Fruit fly (Drosophila melanogaster) whole organism, wandering third instar larva: Measurements from ENCODE around the gene SNCF.

Experiments used
- Abd-B ChIP-seq: fragments of >200 bp; optimal IDR thresholded peaks from 2 replicates; lab custom pipeline; 2017; ENCODE audit warnings: missing biosample characterization, missing genetic modification characterization
- CG32264 ChIP-seq: fragments of 200-800 bp; sonication (Bioruptor generic); optimal IDR thresholded peaks from 2 replicates; lab custom pipeline; 2016; ENCODE audit warnings: missing biosample characterization, missing genetic modification characterization
- CrebA ChIP-seq: fragments of 200-800 bp; sonication (Bioruptor generic); optimal IDR thresholded peaks from 2 replicates; lab custom pipeline; 2016; ENCODE audit warnings: missing biosample characterization, mild to moderate bottlenecking, missing genetic modification characterization, borderline replicate concordance
- Dfd ChIP-seq: fragments of >200 bp; optimal IDR thresholded peaks from 2 replicates; lab custom pipeline; 2017; ENCODE audit warnings: missing biosample characterization, missing genetic modification characterization
- Dif ChIP-seq: fragments of 200-275, 200-300 bp; sonication (Bioruptor generic); optimal IDR thresholded peaks from 2 replicates; lab custom pipeline; 2018; ENCODE audit warnings: missing biosample characterization, missing genetic modification characterization; ENCODE audit not compliant: partially characterized antibody
- HLH106 ChIP-seq: fragments of 200-800 bp; optimal IDR thresholded peaks from 3 replicates; lab custom pipeline; 2019; ENCODE audit warnings: missing biosample characterization, mild to moderate bottlenecking, missing genetic modification characterization, moderate library complexity
- Hnf4 ChIP-seq: fragments of 200-800 bp; sonication (Bioruptor generic); optimal IDR thresholded peaks from 2 replicates; lab custom pipeline; 2016; ENCODE audit warnings: missing biosample characterization, mild to moderate bottlenecking, missing genetic modification characterization
- Hr78 ChIP-seq: fragments of >200 bp; optimal IDR thresholded peaks from 2 replicates; lab custom pipeline; 2017; ENCODE audit warnings: missing biosample characterization, missing genetic modification characterization
- Hr83 ChIP-seq: fragments of 200-300 bp; sonication (Bioruptor generic); optimal IDR thresholded peaks from 2 replicates; lab custom pipeline; 2016; ENCODE audit warnings: missing biosample characterization, mild to moderate bottlenecking, missing genetic modification characterization, moderate library complexity; ENCODE audit not compliant: poor library complexity, severe bottlenecking
- Jra ChIP-seq: sonication (Bioruptor generic); optimal IDR thresholded peaks from 2 replicates; lab custom pipeline; 2016; ENCODE audit warnings: missing biosample characterization, missing genetic modification characterization
- Mio ChIP-seq: sonication (Bioruptor generic); optimal IDR thresholded peaks from 2 replicates; lab custom pipeline; 2016; ENCODE audit warnings: missing biosample characterization, missing genetic modification characterization
- N ChIP-seq: fragments of >200 bp; optimal IDR thresholded peaks from 2 replicates; lab custom pipeline; 2018; ENCODE audit warnings: missing biosample characterization, missing external identifiers, missing genetic modification characterization
- Rel ChIP-seq, 2 experiments: fragments of 200-800 bp; sonication (Bioruptor generic) in 1 of 2; optimal IDR thresholded peaks; 2 replicates in 1 of 2; 3 replicates in 1 of 2; lab custom pipeline; 2016 to 2019; ENCODE audit warnings: mild to moderate bottlenecking in 2 of 2, missing biosample characterization in 2 of 2, missing genetic modification characterization in 2 of 2, moderate library complexity in 1 of 2
- Sp1 ChIP-seq: fragments of 200-800 bp; sonication (Bioruptor generic); optimal IDR thresholded peaks from 3 replicates; lab custom pipeline; 2019; ENCODE audit warnings: missing biosample characterization, mild to moderate bottlenecking, missing genetic modification characterization, moderate library complexity
- Vsx2 ChIP-seq: fragments of 200-300, 225-300 bp; sonication (Bioruptor generic); optimal IDR thresholded peaks from 2 replicates; lab custom pipeline; 2018; ENCODE audit warnings: missing biosample characterization, missing genetic modification characterization; ENCODE audit not compliant: partially characterized antibody
- brk ChIP-seq: fragments of 200-800 bp; sonication (Bioruptor generic); optimal IDR thresholded peaks from 2 replicates; lab custom pipeline; 2016; ENCODE audit warnings: missing biosample characterization, mild to moderate bottlenecking, missing genetic modification characterization
- dl ChIP-seq, 2 experiments: fragments of 175-275, 200-275 bp in 1 of 2; fragments of 200-275 bp in 1 of 2; sonication (Bioruptor generic); optimal IDR thresholded peaks; lab custom pipeline; 2018; ENCODE audit warnings: mild to moderate bottlenecking in 2 of 2, missing biosample characterization in 2 of 2, missing genetic modification characterization in 2 of 2, moderate library complexity in 2 of 2; ENCODE audit not compliant: partially characterized antibody in 2 of 2, insufficient read depth in 1 of 2
- dmrt93B ChIP-seq: fragments of 200-800 bp; sonication (Bioruptor generic); optimal IDR thresholded peaks from 2 replicates; lab custom pipeline; 2018; ENCODE audit warnings: missing biosample characterization, mild to moderate bottlenecking, missing genetic modification characterization
- dsf ChIP-seq: sonication (Bioruptor generic); optimal IDR thresholded peaks from 2 replicates; lab custom pipeline; 2016; ENCODE audit warnings: missing biosample characterization, missing genetic modification characterization, borderline replicate concordance
- ey ChIP-seq: fragments of 200-800 bp; sonication (Bioruptor generic); optimal IDR thresholded peaks from 2 replicates; lab custom pipeline; 2016; ENCODE audit warnings: missing biosample characterization, missing genetic modification characterization
- foxo ChIP-seq, 2 experiments: fragments of 200-800 bp; sonication (Bioruptor generic); optimal IDR thresholded peaks; 2 replicates in 1 of 2; 3 replicates in 1 of 2; lab custom pipeline; 2016 to 2017; ENCODE audit warnings: missing biosample characterization in 2 of 2, missing genetic modification characterization in 2 of 2
- h ChIP-seq: fragments of 200-800 bp; sonication (Bioruptor generic); optimal IDR thresholded peaks from 3 replicates; lab custom pipeline; 2016; ENCODE audit warnings: missing biosample characterization, mild to moderate bottlenecking, missing genetic modification characterization
- jim ChIP-seq: fragments of 175-275, 200-325 bp; sonication (Bioruptor generic); optimal IDR thresholded peaks from 2 replicates; lab custom pipeline; 2016; ENCODE audit warnings: missing biosample characterization, mild to moderate bottlenecking, missing genetic modification characterization
- lola ChIP-seq: fragments of >200 bp; optimal IDR thresholded peaks from 2 replicates; lab custom pipeline; 2017; ENCODE audit warnings: missing biosample characterization, missing genetic modification characterization
- pan ChIP-seq: fragments of >200 bp; optimal IDR thresholded peaks from 2 replicates; lab custom pipeline; 2017
- psq ChIP-seq: fragments of 200-800 bp; sonication (Bioruptor generic); optimal IDR thresholded peaks from 3 replicates; lab custom pipeline; 2017; ENCODE audit warnings: missing biosample characterization, mild to moderate bottlenecking, missing genetic modification characterization, moderate library complexity
- rgr ChIP-seq: fragments of 200-800 bp; sonication (Bioruptor generic); optimal IDR thresholded peaks from 3 replicates; lab custom pipeline; 2016; ENCODE audit warnings: missing biosample characterization, mild to moderate bottlenecking, missing genetic modification characterization
- sage ChIP-seq: fragments of 200-800 bp; sonication (Bioruptor generic); optimal IDR thresholded peaks from 2 replicates; lab custom pipeline; 2016; ENCODE audit warnings: missing biosample characterization, mild to moderate bottlenecking, missing genetic modification characterization
- sv ChIP-seq: fragments of 200-800 bp; sonication (Bioruptor generic); optimal IDR thresholded peaks from 3 replicates; lab custom pipeline; 2016; ENCODE audit warnings: missing biosample characterization, missing genetic modification characterization
- usp ChIP-seq: fragments of >200 bp; optimal IDR thresholded peaks from 2 replicates; lab custom pipeline; 2017; ENCODE audit warnings: missing biosample characterization, missing genetic modification characterization
- woc ChIP-seq: sonication (Bioruptor generic); optimal IDR thresholded peaks from 2 replicates; lab custom pipeline; 2016; ENCODE audit warnings: missing biosample characterization, mild to moderate bottlenecking, missing genetic modification characterization

SNCF gene

dm6 chr3L:13412886-13413224, 34.5 kb downstream of the SNCF start:
- TF ChIP-seq CG32264 (GFP tag; lab: Kevin White, UChicago): no peak
- no peak for TF ChIP-seq psq (GFP tag; lab: Kevin White, UChicago)
- no peak for TF ChIP-seq Sp1 (GFP tag; lab: Kevin White, UChicago)
- no peak for TF ChIP-seq CrebA
- no peak for TF ChIP-seq rgr (GFP tag; lab: Kevin White, UChicago)
- no peak for TF ChIP-seq Mio (GFP tag; lab: Kevin White, UChicago)
- TF ChIP-seq Rel (GFP tag; optimal IDR thresholded peaks at IDR 0.05; lab: Kevin White, UChicago): no peak
- TF ChIP-seq Rel (tag; optimal IDR thresholded peaks at IDR 0.05; lab: Kevin White, UChicago): no peak
- TF ChIP-seq Dfd: no peak
- no peak for TF ChIP-seq Jra (GFP tag; lab: Kevin White, UChicago)
- no peak for TF ChIP-seq jim (GFP tag; lab: Kevin White, UChicago)
- no peak for TF ChIP-seq N (GFP tag; lab: Kevin White, UChicago)
- TF ChIP-seq brk: no peak
- TF ChIP-seq Abd-B (GFP tag; lab: Kevin White, UChicago): no peak

- TF ChIP-seq dmrt93B (GFP tag; lab: Kevin White, UChicago): no peak
- TF ChIP-seq CG32264 (GFP tag; lab: Kevin White, UChicago): no peak
- no peak for TF ChIP-seq usp (GFP tag; lab: Kevin White, UChicago)
- no peak for TF ChIP-seq Dfd
- TF ChIP-seq foxo (GFP tag; optimal IDR thresholded peaks at IDR 0.05; lab: Kevin White, UChicago): no peak
- TF ChIP-seq jim (GFP tag; lab: Kevin White, UChicago): no peak
- no peak for TF ChIP-seq lola (GFP tag; lab: Kevin White, UChicago)
- TF ChIP-seq woc: no peak
- TF ChIP-seq dl (GFP tag; optimal IDR thresholded peaks at IDR 0.05; lab: Kevin White, UChicago; ENCODE audit: insufficient read depth in 1 of 2, partially characterized antibody in 2 of 2): no peak
- TF ChIP-seq HLH106 (tag; lab: Kevin White, UChicago): no peak
- TF ChIP-seq rgr (GFP tag; lab: Kevin White, UChicago): no peak
- TF ChIP-seq pan: no peak
- TF ChIP-seq Dif: no peak
- TF ChIP-seq sv (GFP tag; lab: Kevin White, UChicago): no peak
- TF ChIP-seq dsf (GFP tag; lab: Kevin White, UChicago): no peak
These were observed 41.8 kb downstream of the SNCF start for dm6 chr3L:13420212-13420611.

dm6 chr3L:13422286-13422787, 44.0 kb downstream of the SNCF start, which contains the start of gene CG32121:
Gene CG32121 (minus strand): TSS chr3L:13422336.
- TF ChIP-seq rgr (GFP tag; lab: Kevin White, UChicago) (no peak), Hr78 (no peak), Vsx2 (GFP tag; lab: Kevin White, UChicago) (no peak), dl (GFP tag; optimal IDR thresholded peaks at IDR 0.05; lab: Kevin White, UChicago; ENCODE audit: insufficient read depth in 1 of 2, partially characterized antibody in 2 of 2) (no peak), sage (GFP tag; lab: Kevin White, UChicago) (no peak), woc (no peak)

- TF ChIP-seq psq (GFP tag; lab: Kevin White, UChicago) (no peak), Mio (GFP tag; lab: Kevin White, UChicago) (no peak), lola (GFP tag; lab: Kevin White, UChicago) (no peak), Jra (GFP tag; lab: Kevin White, UChicago) (no peak), ey (GFP tag; lab: Kevin White, UChicago) (no peak), Hnf4 (GFP tag; lab: Kevin White, UChicago) (no peak), foxo (GFP tag; optimal IDR thresholded peaks at IDR 0.05; lab: Kevin White, UChicago) (no peak), Hr83 (GFP tag; lab: Kevin White, UChicago) (no peak), Dfd (no peak), HLH106 (tag; lab: Kevin White, UChicago) (no peak), rgr (GFP tag; lab: Kevin White, UChicago) (no peak), jim (GFP tag; lab: Kevin White, UChicago) (no peak), sage (GFP tag; lab: Kevin White, UChicago) (no peak), h (GFP tag; lab: Kevin White, UChicago) (no peak), woc (no peak)
These were observed 45.7 kb downstream of the SNCF start, which contains the start of gene CG33263 for dm6 chr3L:13424068-13424467. Gene CG33263 (minus strand): TSS chr3L:13424168.
